Worm (Caenorhabditis elegans) whole organism, L4/young adult: ENCODE measurements around the gene K10D2.8.
A peak's percentile ranks its signal among the peaks of the same experiment; 100 is the strongest.
"Not testable (repeated sequence)": the region's sequence is repeated elsewhere in the genome, so short reads cannot be mapped to it uniquely, and the experiment has no call there.

ENCODE experiments used
- dao-5 ChIP-seq: sonication (generic microtip); optimal IDR thresholded peaks from 2 replicates; lab custom pipeline; 2016; ENCODE audit warnings: missing genotype, missing genetic modification characterization, moderate library complexity, missing compliant biosample characterization
- him-1 ChIP-seq: sonication (generic microtip); optimal IDR thresholded peaks from 2 replicates; lab custom pipeline; 2016; ENCODE audit warnings: missing genotype, missing genetic modification reagents, missing genetic modification characterization, missing compliant biosample characterization

ce11 chrIII:5211137-5211648 lies 22.7 kb downstream of the K10D2.8 start:
- not testable (repeated sequence) for TF ChIP-seq him-1 (tag; lab: Kevin White, UChicago)
- TF ChIP-seq dao-5 (tag; lab: Kevin White, UChicago): peak; percentile 81
